Worm (Caenorhabditis elegans) whole organism, young adult: Measurements from ENCODE around the gene C34B4.3.
A peak's percentile ranks its signal among the peaks of the same experiment; 100 is the strongest.

Experiments
- B0035.1 ChIP-seq: sonication (generic microtip); optimal IDR thresholded peaks from 2 replicates; lab custom pipeline; 2016; ENCODE audit warnings: missing genetic modification characterization, mild to moderate bottlenecking, missing compliant biosample characterization, missing genotype, missing genetic modification reagents
- B0261.1 ChIP-seq: sonication (generic microtip); optimal IDR thresholded peaks from 2 replicates; lab custom pipeline; 2016; ENCODE audit warnings: mild to moderate bottlenecking, missing genetic modification characterization, moderate library complexity, missing compliant biosample characterization
- B0336.3 ChIP-seq: fragments of 200-800 bp; sonication (Bioruptor generic); IDR thresholded peaks from 2 replicates; pipeline ENCODE4 v1.3.6; 2022; ENCODE audit warnings: missing genetic modification characterization, missing compliant biosample characterization
- C06A6.2 ChIP-seq: fragments of 200-800 bp; sonication (Bioruptor generic); conservative IDR thresholded peaks from 2 replicates; pipeline ENCODE4 v1.3.6; 2022; ENCODE audit warnings: missing genetic modification characterization, missing compliant biosample characterization
- D2030.7 ChIP-seq: fragments of 200-800 bp; sonication (Bioruptor generic); IDR thresholded peaks from 2 replicates; pipeline ENCODE4 v1.3.6; 2022; ENCODE audit warnings: missing genetic modification reagents, missing genetic modification characterization, missing compliant biosample characterization
- F33H1.4 ChIP-seq: fragments of 200-800 bp; sonication (Bioruptor generic); IDR thresholded peaks from 2 replicates; pipeline ENCODE4 v1.3.6; 2022; ENCODE audit warnings: missing genetic modification reagents, missing genetic modification characterization, missing compliant biosample characterization
- F49E8.2 ChIP-seq: sonication (generic microtip); optimal IDR thresholded peaks from 3 replicates; lab custom pipeline; 2017; ENCODE audit warnings: missing genetic modification characterization, mild to moderate bottlenecking, missing compliant biosample characterization, antibody characterized with exemption, moderate library complexity; ENCODE audit not compliant: insufficient read depth
- F57A8.1 ChIP-seq: fragments of 200-800 bp; sonication (Bioruptor generic); optimal IDR thresholded peaks from 2 replicates; lab custom pipeline; 2018; ENCODE audit warnings: mild to moderate bottlenecking, missing genetic modification characterization, moderate library complexity, missing compliant biosample characterization
- Y53F4B.3 ChIP-seq: fragments of 200-800 bp; sonication (Bioruptor generic); IDR thresholded peaks from 2 replicates; pipeline ENCODE4 v1.3.6; 2022; ENCODE audit warnings: missing genetic modification reagents, missing genetic modification characterization, missing compliant biosample characterization
- Y56A3A.18 ChIP-seq: fragments of 200-800 bp; sonication (Bioruptor generic); IDR thresholded peaks from 2 replicates; pipeline ENCODE4 v1.3.6; 2022; ENCODE audit warnings: missing genetic modification reagents, missing genetic modification characterization, missing compliant biosample characterization
- ceh-100 ChIP-seq: fragments of 200-800 bp; sonication (Bioruptor generic); IDR thresholded peaks from 2 replicates; pipeline ENCODE4 v1.3.6; 2022; ENCODE audit warnings: missing genetic modification reagents, missing genetic modification characterization, missing compliant biosample characterization
- ceh-40 ChIP-seq: fragments of 200-800 bp; sonication (Bioruptor generic); IDR thresholded peaks from 2 replicates; pipeline ENCODE4 v1.3.6; 2022; ENCODE audit warnings: missing genetic modification characterization, missing compliant biosample characterization
- chd-7 ChIP-seq: sonication (generic microtip); optimal IDR thresholded peaks from 2 replicates; lab custom pipeline; 2016; ENCODE audit warnings: mild to moderate bottlenecking, missing genetic modification characterization, moderate library complexity, missing compliant biosample characterization
- efl-1 ChIP-seq: fragments of 150-350 bp; optimal IDR thresholded peaks from 2 replicates; lab custom pipeline; 2014; ENCODE audit warnings: missing biosample characterization, missing genetic modification reagents, missing genetic modification characterization
- egl-44 ChIP-seq: fragments of 200-800 bp; sonication (Bioruptor generic); IDR thresholded peaks from 2 replicates; pipeline ENCODE4 v1.3.6; 2022; ENCODE audit warnings: missing genetic modification reagents, missing genetic modification characterization, missing compliant biosample characterization
- fkh-3 ChIP-seq: sonication (generic microtip); optimal IDR thresholded peaks from 2 replicates; lab custom pipeline; 2016; ENCODE audit warnings: mild to moderate bottlenecking, missing genetic modification characterization, missing compliant biosample characterization
- madf-3 ChIP-seq: fragments of 200-800 bp; sonication (Bioruptor generic); IDR thresholded peaks from 2 replicates; pipeline ENCODE4 v1.3.6; 2022; ENCODE audit warnings: missing genetic modification reagents, missing genetic modification characterization, missing compliant biosample characterization
- madf-6 ChIP-seq: fragments of 200-800 bp; sonication (Bioruptor generic); IDR thresholded peaks from 2 replicates; pipeline ENCODE4 v1.3.6; 2022; ENCODE audit warnings: missing genetic modification reagents, missing genetic modification characterization, missing compliant biosample characterization
- madf-8 ChIP-seq: fragments of 200-800 bp; sonication (Bioruptor generic); conservative IDR thresholded peaks from 2 replicates; pipeline ENCODE4 v1.3.6; 2022; ENCODE audit warnings: missing genetic modification reagents, missing genetic modification characterization, missing compliant biosample characterization
- mcd-1 ChIP-seq: fragments of 200-800 bp; sonication (Bioruptor generic); IDR thresholded peaks from 2 replicates; pipeline ENCODE4 v1.3.6; 2022; ENCODE audit warnings: missing genetic modification reagents, missing genetic modification characterization, missing compliant biosample characterization
- mes-4 ChIP-seq: sonication (generic microtip); optimal IDR thresholded peaks from 2 replicates; lab custom pipeline; 2016; ENCODE audit warnings: missing genotype, missing genetic modification characterization, missing compliant biosample characterization
- mxl-1 ChIP-seq: sonication (generic microtip); optimal IDR thresholded peaks from 2 replicates; lab custom pipeline; 2016; ENCODE audit warnings: missing genetic modification characterization, missing compliant biosample characterization
- nfya-1 ChIP-seq: sonication (generic microtip); optimal IDR thresholded peaks from 2 replicates; lab custom pipeline; 2017; ENCODE audit warnings: antibody characterized with exemption, missing compliant biosample characterization, missing genetic modification characterization, borderline replicate concordance; ENCODE audit not compliant: insufficient read depth
- nfya-2 ChIP-seq: fragments of 200-800 bp; sonication (Bioruptor generic); IDR thresholded peaks from 2 replicates; pipeline ENCODE4 v1.3.6; 2022; ENCODE audit warnings: missing genetic modification reagents, missing genetic modification characterization, missing compliant biosample characterization
- nfyb-1 ChIP-seq: fragments of 200-800 bp; sonication (Bioruptor generic); IDR thresholded peaks from 2 replicates; pipeline ENCODE4 v1.3.6; 2022; ENCODE audit warnings: missing genetic modification reagents, missing genetic modification characterization, missing compliant biosample characterization
- nhr-179 ChIP-seq: sonication (generic microtip); optimal IDR thresholded peaks from 2 replicates; lab custom pipeline; 2016; ENCODE audit warnings: mild to moderate bottlenecking, missing genetic modification characterization, missing compliant biosample characterization
- nhr-90 ChIP-seq: sonication (generic microtip); optimal IDR thresholded peaks from 2 replicates; lab custom pipeline; 2016; ENCODE audit warnings: missing genotype, mild to moderate bottlenecking, missing genetic modification characterization, missing compliant biosample characterization
- snpc-4 ChIP-seq, 5 experiments: fragments of 150-350 bp in 1 of 5; sonication (generic microtip) in 4 of 5; optimal IDR thresholded peaks; 2 replicates each; lab custom pipeline; 2014 to 2018; ENCODE audit warnings: missing genetic modification characterization in 5 of 5, missing biosample characterization in 3 of 5, antibody characterized with exemption in 2 of 5, mild to moderate bottlenecking in 2 of 5, missing compliant biosample characterization in 2 of 5, missing genotype in 2 of 5, moderate library complexity in 2 of 5, missing genetic modification reagents in 1 of 5
- tlf-1 ChIP-seq: fragments of 200-800 bp; sonication (Bioruptor generic); optimal IDR thresholded peaks from 2 replicates; lab custom pipeline; 2018; ENCODE audit warnings: mild to moderate bottlenecking, missing genetic modification characterization, missing compliant biosample characterization
- unc-130 ChIP-seq: sonication (generic microtip); optimal IDR thresholded peaks from 2 replicates; lab custom pipeline; 2016; ENCODE audit warnings: missing genetic modification reagents, missing genetic modification characterization, missing compliant biosample characterization
- zim-3 ChIP-seq: sonication (generic microtip); optimal IDR thresholded peaks from 2 replicates; lab custom pipeline; 2017; ENCODE audit warnings: mild to moderate bottlenecking, missing genetic modification characterization, moderate library complexity, missing compliant biosample characterization
- ztf-25 ChIP-seq: fragments of 200-800 bp; sonication (Bioruptor generic); IDR thresholded peaks from 2 replicates; pipeline ENCODE4 v1.3.6; 2022; ENCODE audit warnings: missing genetic modification reagents, missing genetic modification characterization, missing compliant biosample characterization

The C34B4.3 gene

DNA sequence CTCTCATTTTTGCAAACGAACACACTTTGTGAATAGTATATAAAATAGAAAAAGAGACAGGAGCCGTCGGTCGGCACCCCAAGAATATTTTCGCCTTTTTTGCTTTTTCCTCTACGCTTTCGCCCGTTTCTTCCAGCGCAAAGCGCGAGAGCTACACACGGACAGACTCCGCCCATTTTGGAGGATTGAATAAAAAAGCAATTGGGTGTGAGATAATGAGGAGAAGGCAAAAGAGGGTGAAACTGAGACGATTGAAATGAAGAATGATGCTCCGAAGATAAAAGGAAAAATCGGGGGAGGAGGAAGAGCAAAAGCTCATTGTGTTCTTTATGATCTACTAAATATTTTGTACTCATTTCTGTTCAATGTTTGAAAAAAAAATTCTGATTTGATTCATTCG is at the start of gene C34B4.3:
Gene C34B4.3, minus strand, starts transcription at position 101 of the 400 bp plus-strand sequence.
- TF ChIP-seq tlf-1 (GFP tag; lab: Kevin White, UChicago): no peak
- no peak for TF ChIP-seq ceh-100 (GFP tag; lab: Robert Waterston, UW)
- no peak for TF ChIP-seq B0035.1
- TF ChIP-seq nfya-1: no peak
- TF ChIP-seq F33H1.4 (GFP tag; lab: Robert Waterston, UW): no peak
- no peak for TF ChIP-seq Y53F4B.3 (GFP tag; lab: Robert Waterston, UW)
- TF ChIP-seq madf-3 (GFP tag; lab: Robert Waterston, UW): no peak
- TF ChIP-seq F57A8.1 (GFP tag; lab: Kevin White, UChicago): no peak
- no peak for TF ChIP-seq mcd-1 (GFP tag; lab: Robert Waterston, UW)
- TF ChIP-seq nfyb-1 (GFP tag; lab: Robert Waterston, UW): no peak
- TF ChIP-seq fkh-3 (tag; lab: Kevin White, UChicago): no peak
- no peak for TF ChIP-seq ztf-25 (GFP tag; lab: Robert Waterston, UW)
- no peak for TF ChIP-seq F49E8.2 (tag; lab: Kevin White, UChicago)
- TF ChIP-seq, all 124 proteins: peak for 0

DNA sequence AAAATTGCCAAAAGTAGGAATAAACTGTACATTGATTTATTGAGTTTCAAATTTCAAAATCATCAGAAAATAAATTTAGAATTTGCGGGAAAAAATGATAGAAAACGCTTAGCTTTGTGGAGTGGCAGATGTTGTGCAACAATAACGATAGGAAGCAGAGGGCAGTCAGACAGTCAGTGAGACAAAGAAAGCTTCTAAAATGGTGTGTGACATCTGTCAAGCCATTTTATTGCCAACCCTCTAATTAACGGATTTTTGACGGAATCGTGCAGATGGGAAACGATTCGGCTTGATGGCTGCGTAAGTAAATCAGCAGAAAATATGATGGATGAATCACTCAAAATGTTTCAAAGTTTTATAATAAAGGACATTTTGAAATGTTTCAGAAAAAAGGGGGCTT is 49.1 kb upstream of the C34B4.3 start, which contains the start of gene max-1:
Gene max-1, minus strand, starts transcription at position 124 of the 400 bp plus-strand sequence.
- TF ChIP-seq D2030.7 (GFP tag; lab: Robert Waterston, UW) (no peak), madf-3 (GFP tag; lab: Robert Waterston, UW) (0 out of 2 replicates have a peak, but pooled peaks have one; percentile 63), Y56A3A.18 (GFP tag; lab: Robert Waterston, UW) (no peak), B0336.3 (GFP tag; lab: Robert Waterston, UW) (0 out of 2 replicates have a peak, but pooled peaks have one; percentile 12), C06A6.2 (GFP tag; lab: Robert Waterston, UW) (no peak)

DNA sequence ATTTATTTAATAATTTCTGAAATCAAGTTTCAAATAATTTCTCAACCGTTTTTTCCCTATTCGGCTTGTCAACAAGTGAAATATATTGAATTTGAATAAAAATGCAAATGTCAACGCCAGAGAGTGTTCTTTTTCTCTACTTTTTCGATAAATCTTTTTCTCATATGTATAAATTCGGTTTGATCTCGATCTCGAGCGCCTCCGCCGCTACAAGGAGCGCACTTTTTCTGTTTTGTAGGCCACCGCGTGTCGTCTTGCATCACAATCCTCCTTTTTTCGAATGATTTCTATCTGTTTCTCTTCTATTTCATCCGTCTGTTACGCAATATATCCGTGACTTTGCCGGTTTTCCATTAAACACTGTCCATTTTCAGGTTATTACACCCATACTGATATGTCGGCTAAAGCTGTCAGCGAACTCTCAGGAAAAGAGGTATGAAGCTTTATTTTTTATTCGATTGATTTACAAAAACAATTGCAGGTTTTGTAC is 45.2 kb upstream of the C34B4.3 start, which contains the start of gene acly-2:
Gene acly-2, plus strand, starts transcription at position 375 of the 490 bp plus-strand sequence.
- TF ChIP-seq Y56A3A.18 (GFP tag; lab: Robert Waterston, UW) (no peak), madf-8 (GFP tag; lab: Robert Waterston, UW) (peak; percentile 18; the same call in 1 of the 2 replicates), mes-4 (tag; lab: Kevin White, UChicago) (no peak), snpc-4 (GFP tag; optimal IDR thresholded peaks at IDR 0.05; lab: Kevin White, UChicago) (no peak), snpc-4 (tag; optimal IDR thresholded peaks at IDR 0.05; lab: Kevin White, UChicago) (peak in 1 of 4 experiments; percentile 27), madf-6 (GFP tag; lab: Robert Waterston, UW) (peak; percentile 59), efl-1 (GFP tag; lab: Kevin White, UChicago) (peak; percentile 54)

DNA sequence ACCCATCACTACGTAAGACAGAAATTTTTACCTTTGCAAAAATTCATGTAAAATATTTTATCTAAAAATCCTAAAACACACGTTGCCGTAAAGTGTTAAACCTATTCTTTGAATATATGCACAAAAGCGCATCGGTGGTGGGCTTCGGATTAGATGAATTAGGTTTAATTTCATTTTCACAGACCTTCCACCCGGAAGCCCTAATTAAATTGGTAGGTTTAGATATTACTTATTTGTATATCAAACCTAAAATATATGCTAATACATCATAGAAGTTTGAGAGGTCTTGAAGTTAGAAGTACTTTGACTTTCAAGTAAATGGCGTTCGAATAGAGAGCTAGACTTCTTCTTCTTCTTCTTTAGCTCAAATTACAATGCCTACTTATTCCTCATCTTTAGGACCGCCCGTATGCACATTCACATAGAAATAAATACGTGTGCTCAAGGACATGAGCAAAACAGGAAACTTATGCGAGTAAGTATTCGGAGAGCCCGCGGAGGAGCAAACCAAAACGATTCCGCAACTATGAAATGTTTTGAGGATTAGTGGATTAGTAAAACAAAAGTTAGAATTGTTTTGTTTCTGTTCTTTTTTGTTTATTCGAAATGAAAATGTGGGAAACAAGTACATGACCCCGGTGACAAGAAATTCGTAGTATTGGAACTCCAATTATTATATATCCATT is 43.7 kb upstream of the C34B4.3 start:
- TF ChIP-seq zim-3 (tag; lab: Kevin White, UChicago) (no peak), unc-130 (no peak), egl-44 (GFP tag; lab: Robert Waterston, UW) (no peak), nfya-2 (GFP tag; lab: Robert Waterston, UW) (no peak), ceh-100 (GFP tag; lab: Robert Waterston, UW) (no peak), chd-7 (no peak)

DNA sequence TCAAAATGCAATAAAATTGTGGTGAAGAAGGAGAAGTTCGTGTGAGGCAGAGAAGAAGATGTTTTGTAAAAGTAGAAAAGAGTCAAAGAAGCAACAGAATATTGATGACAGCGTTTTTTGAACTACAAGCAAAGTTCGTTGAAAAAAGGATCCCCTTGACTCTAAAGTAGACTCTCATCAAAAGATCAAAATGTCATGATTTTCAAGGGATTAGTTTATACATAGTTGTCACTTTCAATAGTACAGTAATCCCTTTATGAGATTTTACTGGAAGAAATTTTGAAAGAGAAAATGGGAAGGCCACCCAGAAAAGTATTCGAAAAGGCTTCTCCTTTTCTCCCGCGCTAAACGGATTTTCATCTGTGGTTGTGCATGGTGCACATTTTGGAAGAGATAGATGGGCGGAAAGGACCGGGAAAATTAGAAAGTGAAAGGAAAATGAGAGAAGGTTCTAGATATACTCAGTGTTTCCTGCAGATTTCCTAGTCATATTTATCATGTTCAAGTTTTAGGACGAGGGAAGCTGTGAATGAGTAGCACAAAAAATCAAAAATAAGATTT is 42.1 kb upstream of the C34B4.3 start:
- no peak for TF ChIP-seq nhr-179 (tag; lab: Kevin White, UChicago)
- no peak for TF ChIP-seq ceh-40 (GFP tag; lab: Robert Waterston, UW)
- no peak for TF ChIP-seq B0261.1
- no peak for TF ChIP-seq mxl-1 (tag; lab: Kevin White, UChicago)
- TF ChIP-seq nhr-90 (tag; lab: Kevin White, UChicago): no peak
